Fruit fly (Drosophila melanogaster) S2 (cell line): ENCODE results near the gene CG11085.

ENCODE experiments used
- CG8478 ChIP-seq: fragments of >200 bp; optimal IDR thresholded peaks from 2 replicates; lab custom pipeline; 2018
- CTCF ChIP-seq, 2 experiments: fragments of >200 bp; optimal IDR thresholded peaks; 2 replicates each; lab custom pipeline; 2018

- TF ChIP-seq CTCF (optimal IDR thresholded peaks at IDR 0.05; lab: Kevin White, UChicago): no peak
- TF ChIP-seq CG8478: no peak
Measured at dm6 chrX:12591223-12592120, 24.6 kb upstream of the CG11085 start.
